Fruit fly (Drosophila melanogaster) whole organism, embryonic: ENCODE results near the gene CG6785.

Source experiments
- ATbp ChIP-seq: fragments of 200-800 bp; sonication (Bioruptor generic); optimal IDR thresholded peaks from 2 replicates; lab custom pipeline; 2017; ENCODE audit warnings: missing biosample characterization, mild to moderate bottlenecking, missing genetic modification characterization, missing genetic modification reagents
- Bgb ChIP-seq: fragments of 200-800 bp; sonication (Bioruptor generic); IDR thresholded peaks from 2 replicates; pipeline ENCODE4 v1.3.6; 2022; ENCODE audit warnings: missing biosample characterization, missing genetic modification characterization; ENCODE audit not compliant: partially characterized antibody
- CG10209 ChIP-seq: fragments of 200-800 bp; sonication (Bioruptor generic); optimal IDR thresholded peaks from 3 replicates; lab custom pipeline; 2017; ENCODE audit warnings: missing biosample characterization, mild to moderate bottlenecking, missing genetic modification characterization, missing genetic modification reagents
- CG10543 ChIP-seq: fragments of 200-800 bp; sonication (Bioruptor generic); optimal IDR thresholded peaks from 3 replicates; lab custom pipeline; 2017; ENCODE audit warnings: missing biosample characterization, mild to moderate bottlenecking, missing genetic modification characterization, moderate library complexity
- CG11456 ChIP-seq: fragments of 200-800 bp; sonication (Bioruptor generic); IDR thresholded peaks from 3 replicates; pipeline ENCODE4 v1.3.6; 2022; ENCODE audit warnings: missing biosample characterization, missing genetic modification characterization
- CG12071 ChIP-seq: fragments of 200-800 bp; sonication (Bioruptor generic); optimal IDR thresholded peaks from 3 replicates; lab custom pipeline; 2018; ENCODE audit warnings: missing biosample characterization, mild to moderate bottlenecking, missing genetic modification characterization
- CG13123 ChIP-seq: fragments of 200-800 bp; sonication (Bioruptor generic); optimal IDR thresholded peaks from 2 replicates; lab custom pipeline; 2016; ENCODE audit warnings: missing biosample characterization, missing genetic modification characterization
- CG13424 ChIP-seq: fragments of 200-800 bp; sonication (Bioruptor generic); optimal IDR thresholded peaks from 2 replicates; lab custom pipeline; 2019; ENCODE audit warnings: missing biosample characterization, mild to moderate bottlenecking, missing genetic modification characterization, moderate library complexity
- CG15269 ChIP-seq: fragments of 200-800 bp; sonication (Bioruptor generic); optimal IDR thresholded peaks from 2 replicates; lab custom pipeline; 2018; ENCODE audit warnings: missing biosample characterization, mild to moderate bottlenecking, missing genetic modification characterization, moderate library complexity
- CG15514 ChIP-seq: fragments of 200-800 bp; sonication (Bioruptor generic); optimal IDR thresholded peaks from 3 replicates; lab custom pipeline; 2017; ENCODE audit warnings: missing biosample characterization, missing genetic modification characterization, mild to moderate bottlenecking, moderate library complexity, missing genetic modification reagents
- CG15601 ChIP-seq: fragments of 200-800 bp; sonication (Bioruptor generic); optimal IDR thresholded peaks from 3 replicates; lab custom pipeline; 2019; ENCODE audit warnings: missing biosample characterization, mild to moderate bottlenecking, missing genetic modification characterization, moderate library complexity
- CG16779 ChIP-seq: fragments of 200-800 bp; sonication (Bioruptor generic); IDR thresholded peaks from 2 replicates; pipeline ENCODE4 v1.3.6; 2022; ENCODE audit warnings: missing biosample characterization, missing genetic modification characterization
- CG18011 ChIP-seq: fragments of 200-800 bp; sonication (Bioruptor generic); optimal IDR thresholded peaks from 2 replicates; lab custom pipeline; 2017; ENCODE audit warnings: missing biosample characterization, missing genetic modification characterization, mild to moderate bottlenecking, moderate library complexity, missing genotype
- CG18764 ChIP-seq: fragments of 200-800 bp; sonication (Bioruptor generic); optimal IDR thresholded peaks from 3 replicates; lab custom pipeline; 2016; ENCODE audit warnings: missing biosample characterization, missing genetic modification characterization
- CG2120 ChIP-seq: fragments of 200-800 bp; sonication (Bioruptor generic); optimal IDR thresholded peaks from 3 replicates; lab custom pipeline; 2016; ENCODE audit warnings: missing biosample characterization, missing genetic modification characterization
- CG2678 ChIP-seq: fragments of 200-800 bp; sonication (Bioruptor generic); optimal IDR thresholded peaks from 3 replicates; lab custom pipeline; 2019; ENCODE audit warnings: missing biosample characterization, mild to moderate bottlenecking, missing genetic modification characterization, moderate library complexity
- CG31224 ChIP-seq: fragments of 200-800 bp; sonication (Bioruptor generic); IDR thresholded peaks from 2 replicates; pipeline ENCODE4 v1.3.6; 2022; ENCODE audit warnings: missing biosample characterization, missing genetic modification characterization
- CG31441 ChIP-seq: fragments of 200-800 bp; sonication (Bioruptor generic); IDR thresholded peaks from 2 replicates; pipeline ENCODE4 v1.3.6; 2022; ENCODE audit warnings: missing biosample characterization, missing genetic modification characterization
- CG5180 ChIP-seq: fragments of 200-800 bp; sonication (Bioruptor generic); optimal IDR thresholded peaks from 3 replicates; lab custom pipeline; 2017; ENCODE audit warnings: missing biosample characterization, missing genetic modification characterization, mild to moderate bottlenecking, moderate library complexity, missing genetic modification reagents
- CG7839 ChIP-seq: fragments of 200-800 bp; sonication (Bioruptor generic); optimal IDR thresholded peaks from 3 replicates; lab custom pipeline; 2018; ENCODE audit warnings: missing biosample characterization, mild to moderate bottlenecking, missing genetic modification characterization, moderate library complexity
- CG8290 ChIP-seq, 3 experiments: fragments of 200-800 bp; sonication (Bioruptor generic); optimal IDR thresholded peaks; 2 replicates each; lab custom pipeline; 2016 to 2019; ENCODE audit warnings: missing biosample characterization in 3 of 3, missing genetic modification characterization in 3 of 3, mild to moderate bottlenecking in 2 of 3, moderate library complexity in 1 of 3
- CrebB ChIP-seq: fragments of 200-800 bp; sonication (Bioruptor generic); optimal IDR thresholded peaks from 3 replicates; lab custom pipeline; 2018; ENCODE audit warnings: missing biosample characterization, mild to moderate bottlenecking, missing genetic modification characterization
- Dip3 ChIP-seq: fragments of 200-800 bp; sonication (Bioruptor generic); optimal IDR thresholded peaks from 3 replicates; lab custom pipeline; 2016; ENCODE audit warnings: missing biosample characterization, missing genetic modification characterization
- Drgx ChIP-seq: fragments of 200-800 bp; sonication (Bioruptor generic); IDR thresholded peaks from 2 replicates; pipeline ENCODE4 v1.3.6; 2022; ENCODE audit warnings: missing biosample characterization, missing genetic modification characterization
- E2f1 ChIP-seq: fragments of 200-800 bp; sonication (Bioruptor generic); IDR thresholded peaks from 2 replicates; pipeline ENCODE4 v1.3.6; 2022; ENCODE audit warnings: missing biosample characterization, missing genetic modification characterization
- E2f2 ChIP-seq: fragments of 200-800 bp; sonication (Bioruptor generic); IDR thresholded peaks from 2 replicates; pipeline ENCODE4 v1.3.6; 2022; ENCODE audit warnings: missing biosample characterization, missing genetic modification characterization
- Nf-YC ChIP-seq: fragments of 200-800 bp; optimal IDR thresholded peaks from 3 replicates; lab custom pipeline; 2019; ENCODE audit warnings: missing biosample characterization, mild to moderate bottlenecking, missing genetic modification characterization, moderate library complexity
- PHDP ChIP-seq: fragments of 200-800 bp; sonication (Bioruptor generic); optimal IDR thresholded peaks from 3 replicates; lab custom pipeline; 2018; ENCODE audit warnings: missing biosample characterization, mild to moderate bottlenecking, missing genetic modification characterization, moderate library complexity
- Rfx ChIP-seq: fragments of 200-800 bp; sonication (Bioruptor generic); IDR thresholded peaks from 2 replicates; pipeline ENCODE4 v1.3.6; 2022; ENCODE audit warnings: missing biosample characterization, missing genetic modification characterization
- Sox102F ChIP-seq: fragments of 200-800 bp; sonication (Bioruptor generic); optimal IDR thresholded peaks from 2 replicates; lab custom pipeline; 2018; ENCODE audit warnings: missing biosample characterization, mild to moderate bottlenecking, missing genetic modification characterization, moderate library complexity
- bsh ChIP-seq, 2 experiments: fragments of 200-800 bp; sonication (Bioruptor generic); optimal IDR thresholded peaks; 2 replicates each; lab custom pipeline; 2017 to 2018; ENCODE audit warnings: mild to moderate bottlenecking in 2 of 2, missing biosample characterization in 2 of 2, missing genetic modification characterization in 2 of 2, moderate library complexity in 1 of 2
- chm ChIP-seq: fragments of 200-800 bp; sonication (Bioruptor generic); IDR thresholded peaks from 2 replicates; pipeline ENCODE4 v1.3.6; 2022; ENCODE audit warnings: missing biosample characterization, missing genetic modification characterization
- fd96Cb ChIP-seq: fragments of 200-800 bp; sonication (Bioruptor generic); optimal IDR thresholded peaks from 2 replicates; lab custom pipeline; 2018; ENCODE audit warnings: missing biosample characterization, mild to moderate bottlenecking, missing genetic modification characterization, moderate library complexity
- grau ChIP-seq: fragments of 200-800 bp; optimal IDR thresholded peaks from 3 replicates; lab custom pipeline; 2019; ENCODE audit warnings: missing biosample characterization, mild to moderate bottlenecking, missing genetic modification characterization, moderate library complexity
- ind ChIP-seq: fragments of 200-800 bp; sonication (Bioruptor generic); optimal IDR thresholded peaks from 3 replicates; lab custom pipeline; 2016; ENCODE audit warnings: missing biosample characterization, missing genetic modification characterization
- kah ChIP-seq: fragments of 200-800 bp; sonication (Bioruptor generic); optimal IDR thresholded peaks from 2 replicates; lab custom pipeline; 2018; ENCODE audit warnings: missing biosample characterization, mild to moderate bottlenecking, missing genetic modification characterization
- lab ChIP-seq: fragments of 200-800 bp; sonication (Bioruptor generic); optimal IDR thresholded peaks from 3 replicates; lab custom pipeline; 2017; ENCODE audit warnings: missing biosample characterization, missing genetic modification characterization, mild to moderate bottlenecking, moderate library complexity, missing genetic modification reagents
- nom ChIP-seq: fragments of 200-800 bp; sonication (Bioruptor generic); optimal IDR thresholded peaks from 2 replicates; lab custom pipeline; 2017; ENCODE audit warnings: missing biosample characterization, missing genetic modification characterization, mild to moderate bottlenecking, moderate library complexity, missing genetic modification reagents
- pnt ChIP-seq: fragments of 200-800 bp; sonication (Bioruptor generic); optimal IDR thresholded peaks from 3 replicates; lab custom pipeline; 2016; ENCODE audit warnings: missing biosample characterization, missing genetic modification characterization
- row ChIP-seq: fragments of 200-800 bp; sonication (Bioruptor generic); IDR thresholded peaks from 3 replicates; pipeline ENCODE4 v1.3.6; 2022; ENCODE audit warnings: missing biosample characterization, missing genetic modification characterization
- sd ChIP-seq: fragments of 200-800 bp; sonication (Bioruptor generic); optimal IDR thresholded peaks from 3 replicates; lab custom pipeline; 2018; ENCODE audit warnings: missing biosample characterization, mild to moderate bottlenecking, missing genetic modification characterization, moderate library complexity
- tap ChIP-seq: fragments of 200-800 bp; optimal IDR thresholded peaks from 3 replicates; lab custom pipeline; 2019; ENCODE audit warnings: missing biosample characterization, mild to moderate bottlenecking, missing genetic modification characterization, moderate library complexity

The CG6785 gene

DNA sequence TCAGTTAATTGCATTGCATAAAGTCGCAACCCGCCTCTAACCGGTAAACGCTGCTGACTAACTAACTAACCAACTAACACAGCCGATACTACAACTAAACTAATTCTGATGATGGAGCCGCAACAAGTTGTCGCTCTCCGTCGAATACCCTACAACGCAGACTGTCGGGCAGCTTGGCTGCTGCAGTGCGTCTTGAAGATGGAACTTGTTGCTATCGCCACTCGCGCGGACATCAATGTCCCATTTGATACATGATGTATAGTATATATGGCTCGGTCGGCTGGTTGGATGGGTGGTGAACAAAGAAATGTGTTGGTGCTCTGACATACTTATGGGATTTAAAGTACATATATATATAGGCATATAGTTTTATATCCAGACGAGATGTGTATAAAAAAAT is 19.5 kb downstream of the CG6785 start (continued):
- peak; percentile 33; the same call in 1 of the 2 replicates for TF ChIP-seq chm (GFP tag; lab: Robert Waterston, UW)
- TF ChIP-seq Bgb (GFP tag; lab: Robert Waterston, UW) = 0 out of 2 replicates have a peak, but pooled peaks have one; percentile 16
- TF ChIP-seq E2f1 = 0 out of 2 replicates have a peak, but pooled peaks have one; percentile 9
- no peak for TF ChIP-seq fd96Cb (tag; lab: Kevin White, UChicago)
- TF ChIP-seq CG13424 (tag; lab: Kevin White, UChicago) = peak; percentile 15
- TF ChIP-seq PHDP = peak; percentile 4
- 0 out of 2 replicates have a peak, but pooled peaks have one; percentile 18 for TF ChIP-seq CG31441 (GFP tag; lab: Robert Waterston, UW)
- peak; percentile 3 for TF ChIP-seq CrebB (tag; lab: Kevin White, UChicago)
- TF ChIP-seq row (GFP tag; lab: Robert Waterston, UW) = peak; percentile 45; the same call in 1 of the 3 replicates
- TF ChIP-seq CG11456 = 0 out of 3 replicates have a peak, but pooled peaks have one; percentile 24
- 0 out of 2 replicates have a peak, but pooled peaks have one; percentile 10 for TF ChIP-seq CG31224
- TF ChIP-seq Drgx (GFP tag; lab: Robert Waterston, UW) = peak; percentile 67
- peak; percentile 11; the same call in 1 of the 2 replicates for TF ChIP-seq E2f2 (GFP tag; lab: Robert Waterston, UW)
- TF ChIP-seq CG15269 (tag; lab: Kevin White, UChicago) = peak; percentile 32
- TF ChIP-seq bsh (GFP tag; optimal IDR thresholded peaks at IDR 0.05; lab: Kevin White, UChicago) = peak in 1 of 2 experiments; percentile 26
- TF ChIP-seq CG10209 (GFP tag; lab: Kevin White, UChicago) = peak; percentile 13
- TF ChIP-seq pnt (GFP tag; lab: Kevin White, UChicago) = no peak
- TF ChIP-seq CG18764 (GFP tag; lab: Kevin White, UChicago) = no peak
- no peak for TF ChIP-seq Dip3 (GFP tag; lab: Kevin White, UChicago)
- TF ChIP-seq lab (GFP tag; lab: Kevin White, UChicago) = peak; percentile 51
- peak; percentile 3 for TF ChIP-seq tap
- TF ChIP-seq CG15601 = no peak
- TF ChIP-seq CG12071 (GFP tag; lab: Kevin White, UChicago) = peak; percentile 43
- TF ChIP-seq Sox102F (GFP tag; lab: Kevin White, UChicago) = peak; percentile 7
- TF ChIP-seq ind (GFP tag; lab: Kevin White, UChicago) = peak; percentile 0
- no peak for TF ChIP-seq CG8290 (GFP tag; optimal IDR thresholded peaks at IDR 0.05; lab: Kevin White, UChicago)
- peak in 1 of 2 experiments; percentile 74 for TF ChIP-seq CG8290 (tag; optimal IDR thresholded peaks at IDR 0.05; lab: Kevin White, UChicago)
- TF ChIP-seq grau (tag; lab: Kevin White, UChicago) = peak; percentile 22
- peak; percentile 15 for TF ChIP-seq CG15514 (GFP tag; lab: Kevin White, UChicago)
- peak; percentile 52; the same call in 1 of the 2 replicates for TF ChIP-seq Rfx (GFP tag; lab: Robert Waterston, UW)
- TF ChIP-seq CG7839 (tag; lab: Kevin White, UChicago) = peak; percentile 20
- TF ChIP-seq nom (GFP tag; lab: Kevin White, UChicago) = peak; percentile 46
- TF ChIP-seq kah (GFP tag; lab: Kevin White, UChicago) = peak; percentile 64
- no peak for TF ChIP-seq CG16779 (GFP tag; lab: Robert Waterston, UW)
- peak; percentile 7 for TF ChIP-seq CG2120 (GFP tag; lab: Kevin White, UChicago)
- peak; percentile 90 for TF ChIP-seq CG5180 (GFP tag; lab: Kevin White, UChicago)
- peak; percentile 4 for TF ChIP-seq sd
- TF ChIP-seq ATbp (GFP tag; lab: Kevin White, UChicago) = peak; percentile 8
- TF ChIP-seq CG13123 (GFP tag; lab: Kevin White, UChicago) = no peak
- TF ChIP-seq CG10543 (GFP tag; lab: Kevin White, UChicago) = peak; percentile 44
- TF ChIP-seq CG2678 (tag; lab: Kevin White, UChicago) = peak; percentile 19
- peak; percentile 5 for TF ChIP-seq Nf-YC (tag; lab: Kevin White, UChicago)
- TF ChIP-seq CG18011 = no peak
